Fruit fly (Drosophila melanogaster): ENCODE results near the gene Zpr1.

Zpr1 gene

dm6 chrX:9142224-9142802 lies 19.6 kb downstream of the Zpr1 start, which contains the start of gene CG7065:
Gene CG7065 (plus strand): TSS chrX:9142493.
- TF ChIP-seq Sin3A (optimal IDR thresholded peaks at IDR 0.05), result no peak
- no peak for TF ChIP-seq insv (optimal IDR thresholded peaks at IDR 0.05)
- TF ChIP-seq Myc (optimal IDR thresholded peaks at IDR 0.05), result no peak
- TF ChIP-seq h (optimal IDR thresholded peaks at IDR 0.05), result no peak
- TF ChIP-seq ttk (optimal IDR thresholded peaks at IDR 0.05), result no peak

- TF ChIP-seq h (optimal IDR thresholded peaks at IDR 0.05) (no peak), Sin3A (optimal IDR thresholded peaks at IDR 0.05) (no peak), Myc (optimal IDR thresholded peaks at IDR 0.05) (no peak), psq (optimal IDR thresholded peaks at IDR 0.05) (no peak), ttk (optimal IDR thresholded peaks at IDR 0.05) (no peak), insv (optimal IDR thresholded peaks at IDR 0.05) (no peak)
Measured at dm6 chrX:9141219-9141618, 20.7 kb downstream of the Zpr1 start.

DNA sequence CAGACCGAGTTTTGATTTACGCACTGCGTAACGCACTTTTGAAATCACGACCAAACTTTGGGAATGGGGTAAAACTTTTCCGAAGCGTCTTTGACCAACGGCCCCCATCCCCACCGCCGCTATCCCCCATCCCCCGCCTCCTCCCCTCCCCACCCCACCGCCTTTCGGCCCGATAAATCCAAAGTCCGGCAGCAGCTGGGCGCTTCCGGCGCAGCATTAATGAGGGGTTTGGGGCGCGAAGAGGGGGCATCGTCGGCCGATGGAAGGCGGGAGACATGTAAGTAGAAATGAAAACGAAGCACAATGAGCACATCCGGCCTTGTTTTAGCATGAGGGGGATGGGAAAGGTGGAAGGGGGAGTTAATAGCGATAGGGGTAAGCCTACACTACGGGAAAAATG lies 22.8 kb downstream of the Zpr1 start:
- TF ChIP-seq Myc (optimal IDR thresholded peaks at IDR 0.05) (no peak), h (optimal IDR thresholded peaks at IDR 0.05) (no peak)

DNA sequence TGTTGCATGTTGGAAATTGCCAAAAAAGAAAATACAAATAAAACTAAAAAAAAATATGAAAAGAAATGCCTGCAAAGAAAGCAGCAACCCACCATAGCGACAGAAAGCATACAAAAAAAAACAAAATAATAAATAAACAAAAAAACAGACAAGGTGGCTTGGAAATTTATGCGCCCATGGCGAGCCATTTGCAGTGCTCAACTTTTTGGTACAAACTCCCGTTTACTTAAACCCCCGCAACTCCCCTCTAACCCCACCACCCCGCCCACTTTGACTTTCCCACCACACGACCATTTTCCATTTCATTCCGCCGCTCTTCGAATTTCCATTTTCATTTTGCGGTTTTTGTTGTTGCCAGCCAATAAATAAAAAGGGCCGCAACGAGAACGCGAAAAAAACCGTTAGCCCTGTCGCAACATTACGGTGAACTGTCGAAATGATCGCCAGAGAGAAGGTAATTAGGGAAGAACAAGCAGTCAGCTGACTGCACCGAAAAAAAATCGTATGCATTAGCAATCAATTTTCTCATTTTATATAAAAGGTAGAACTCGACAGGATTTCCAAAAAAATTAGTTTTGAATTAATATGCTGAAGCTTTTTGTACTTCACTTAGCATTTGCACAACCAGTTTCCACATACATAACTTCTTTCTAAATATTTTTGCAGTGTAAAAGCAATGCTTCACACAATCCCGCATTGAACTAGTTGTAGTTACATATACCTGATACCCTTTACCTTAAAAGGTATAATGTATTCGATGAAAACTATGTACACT lies 24.9 kb downstream of the Zpr1 start:
- TF ChIP-seq ttk (optimal IDR thresholded peaks at IDR 0.05), result no peak
- TF ChIP-seq Myc (optimal IDR thresholded peaks at IDR 0.05), result no peak
- TF ChIP-seq insv (optimal IDR thresholded peaks at IDR 0.05), result no peak
- no peak for TF ChIP-seq psq (optimal IDR thresholded peaks at IDR 0.05)
- TF ChIP-seq Sin3A (optimal IDR thresholded peaks at IDR 0.05), result no peak
- TF ChIP-seq h (optimal IDR thresholded peaks at IDR 0.05), result no peak

dm6 chrX:9134922-9135453 lies 26.9 kb downstream of the Zpr1 start, which contains the start of gene fend:
Gene fend (minus strand): TSS chrX:9135099.
- TF ChIP-seq h (optimal IDR thresholded peaks at IDR 0.05) (no peak), Myc (optimal IDR thresholded peaks at IDR 0.05) (no peak), psq (optimal IDR thresholded peaks at IDR 0.05) (no peak), Sin3A (optimal IDR thresholded peaks at IDR 0.05) (no peak), insv (optimal IDR thresholded peaks at IDR 0.05) (no peak), ttk (optimal IDR thresholded peaks at IDR 0.05) (no peak)

- TF ChIP-seq ttk (optimal IDR thresholded peaks at IDR 0.05), result no peak
- no peak for TF ChIP-seq Myc (optimal IDR thresholded peaks at IDR 0.05)
- TF ChIP-seq Sin3A (optimal IDR thresholded peaks at IDR 0.05), result no peak
- TF ChIP-seq psq (optimal IDR thresholded peaks at IDR 0.05), result no peak
- TF ChIP-seq h (optimal IDR thresholded peaks at IDR 0.05), result no peak
- no peak for TF ChIP-seq insv (optimal IDR thresholded peaks at IDR 0.05)
Measured at dm6 chrX:9134241-9134849, 27.5 kb downstream of the Zpr1 start.

- TF ChIP-seq h (optimal IDR thresholded peaks at IDR 0.05), result no peak
Measured at dm6 chrX:9133577-9134240, 28.2 kb downstream of the Zpr1 start.

DNA sequence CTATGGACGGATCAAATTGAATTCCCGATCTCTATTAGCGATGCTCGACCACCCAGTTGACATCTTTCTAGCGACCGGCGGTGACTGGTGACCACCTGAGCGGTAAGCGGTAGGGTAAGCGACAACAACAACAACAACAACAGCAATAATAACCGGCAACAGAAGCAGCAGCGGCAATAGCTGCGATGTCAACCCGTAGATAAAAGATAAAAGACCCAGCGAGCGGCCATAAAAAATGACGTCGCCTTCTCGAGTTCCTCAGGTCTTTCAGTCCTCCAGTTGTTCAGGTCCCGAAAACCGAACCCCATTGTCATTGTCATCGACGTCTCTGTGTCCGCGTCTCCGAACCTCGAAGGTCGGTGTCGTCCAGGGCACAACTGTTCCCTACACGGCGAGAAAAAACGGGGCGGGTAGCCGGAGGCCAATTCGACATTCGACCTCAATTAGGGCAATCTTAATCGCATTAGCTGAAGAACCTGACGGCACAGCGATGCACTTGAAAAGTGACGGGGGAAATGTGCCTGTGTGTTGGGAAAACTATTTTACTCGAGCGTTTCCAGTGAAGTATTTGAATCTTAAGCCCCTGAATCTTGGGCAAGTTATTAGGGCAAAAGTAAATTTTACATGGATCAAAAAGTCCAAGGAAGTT lies 29.2 kb downstream of the Zpr1 start:
- TF ChIP-seq Sin3A (optimal IDR thresholded peaks at IDR 0.05) (no peak), insv (optimal IDR thresholded peaks at IDR 0.05) (no peak), Myc (optimal IDR thresholded peaks at IDR 0.05) (no peak), psq (optimal IDR thresholded peaks at IDR 0.05) (no peak), ttk (optimal IDR thresholded peaks at IDR 0.05) (no peak), h (optimal IDR thresholded peaks at IDR 0.05) (no peak)

DNA sequence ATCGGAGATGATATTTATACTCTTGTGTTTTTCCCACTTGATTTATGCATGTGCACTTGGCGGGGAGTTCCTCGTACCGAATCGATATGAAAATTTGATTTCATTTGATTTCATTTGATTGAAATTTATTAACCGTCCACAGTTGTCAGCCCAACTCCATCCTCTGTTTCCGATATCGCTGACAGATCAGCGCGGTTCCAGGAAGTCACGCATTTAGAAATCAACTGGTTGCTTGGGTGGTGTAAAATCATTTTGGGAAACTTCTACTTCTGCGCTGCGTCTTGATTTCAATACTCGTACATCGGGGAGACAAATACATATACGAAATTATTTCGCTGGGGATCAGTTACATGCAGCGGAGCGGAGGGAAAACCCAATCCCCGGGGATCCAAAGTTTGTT lies 30.4 kb downstream of the Zpr1 start:
- TF ChIP-seq psq (optimal IDR thresholded peaks at IDR 0.05) (no peak), h (optimal IDR thresholded peaks at IDR 0.05) (no peak), insv (optimal IDR thresholded peaks at IDR 0.05) (no peak)

dm6 chrX:9130243-9130642 lies 31.6 kb downstream of the Zpr1 start:
- TF ChIP-seq psq (optimal IDR thresholded peaks at IDR 0.05) (no peak), ttk (optimal IDR thresholded peaks at IDR 0.05) (no peak)

dm6 chrX:9129436-9129835 lies 32.5 kb downstream of the Zpr1 start:
- TF ChIP-seq insv (optimal IDR thresholded peaks at IDR 0.05) (no peak), Sin3A (optimal IDR thresholded peaks at IDR 0.05) (no peak), psq (optimal IDR thresholded peaks at IDR 0.05) (no peak), ttk (optimal IDR thresholded peaks at IDR 0.05) (no peak), h (optimal IDR thresholded peaks at IDR 0.05) (no peak), Myc (optimal IDR thresholded peaks at IDR 0.05) (no peak)

DNA sequence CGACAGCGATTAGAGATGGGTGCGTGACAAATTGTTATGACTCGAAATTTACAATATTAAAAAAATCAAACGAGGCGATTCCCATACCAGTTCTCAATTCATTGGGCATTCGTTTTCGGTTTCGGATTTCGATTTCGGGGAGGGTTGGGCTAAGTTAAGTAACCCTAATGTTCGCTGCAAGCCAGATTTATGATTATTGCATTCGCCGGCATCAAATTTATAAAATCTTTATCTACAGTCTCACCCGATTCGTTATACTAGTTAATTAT lies 33.9 kb downstream of the Zpr1 start:
- TF ChIP-seq h (optimal IDR thresholded peaks at IDR 0.05) (no peak), ttk (optimal IDR thresholded peaks at IDR 0.05) (no peak), psq (optimal IDR thresholded peaks at IDR 0.05) (no peak), Sin3A (optimal IDR thresholded peaks at IDR 0.05) (no peak), Myc (optimal IDR thresholded peaks at IDR 0.05) (no peak)

Data from Kc167 (cell line).